Worm (Caenorhabditis elegans): Measurements from ENCODE around the gene tost-1.
A peak's percentile ranks its signal among the peaks of the same experiment; 100 is the strongest.

The tost-1 gene

DNA sequence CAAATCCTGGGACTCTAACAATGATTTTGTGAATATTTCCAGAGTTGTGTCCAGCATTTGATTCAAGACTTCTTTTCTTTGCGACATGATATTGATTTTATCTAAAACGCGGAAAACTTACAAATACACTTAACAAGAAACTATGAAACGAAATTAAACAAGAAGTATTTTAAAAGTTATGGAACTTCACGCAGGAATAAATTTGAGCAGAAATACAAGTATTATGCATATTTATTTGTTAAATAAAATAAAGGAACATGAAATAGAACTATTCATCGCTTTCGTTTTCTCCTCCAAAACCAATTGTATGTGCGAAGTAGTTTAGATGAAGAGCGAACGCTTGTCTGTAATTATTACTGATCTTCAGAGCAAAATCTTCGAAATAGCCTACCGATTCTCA, 25.7 kb upstream of the tost-1 start, which contains the start of gene kbp-2:
Gene kbp-2 (minus strand): TSS at position 101 of the 400 bp plus-strand sequence.
- TF ChIP-seq him-1 (tag; optimal IDR thresholded peaks at IDR 0.05) (no peak), W03F9.2 (tag; optimal IDR thresholded peaks at IDR 0.05) (no peak), dao-5 (tag; optimal IDR thresholded peaks at IDR 0.05) (no peak)

ce11 chrIII:4900260-4900659, 22.1 kb upstream of the tost-1 start, which contains the start of gene tag-340:
tag-340 (plus strand) TSS chrIII:4900508.
- TF ChIP-seq W03F9.2 (tag; optimal IDR thresholded peaks at IDR 0.05) (no peak), dao-5 (tag; optimal IDR thresholded peaks at IDR 0.05) (no peak), him-1 (tag; optimal IDR thresholded peaks at IDR 0.05) (no peak)

DNA sequence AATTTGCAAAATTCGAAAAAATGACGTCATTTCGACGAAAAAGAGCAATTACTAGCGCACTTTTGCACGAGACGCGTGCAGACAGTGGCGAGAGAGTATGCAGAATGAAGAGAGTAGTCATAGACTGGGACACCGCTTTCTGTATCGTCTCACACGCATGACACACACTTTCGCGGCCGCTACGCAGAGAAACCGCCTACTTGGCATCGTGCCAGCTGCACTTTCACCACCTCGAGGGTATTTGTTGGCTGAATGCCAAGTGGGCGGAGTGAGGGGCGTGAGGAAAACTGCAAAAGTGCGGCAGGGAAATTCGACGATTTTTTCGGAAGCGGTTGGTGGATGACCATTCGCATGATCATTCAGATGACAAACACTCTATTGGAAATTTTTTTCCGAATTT, 21.6 kb upstream of the tost-1 start:
- TF ChIP-seq him-1 (tag; optimal IDR thresholded peaks at IDR 0.05) (peak; percentile 98), W03F9.2 (tag; optimal IDR thresholded peaks at IDR 0.05) (peak; percentile 95), dao-5 (tag; optimal IDR thresholded peaks at IDR 0.05) (no peak)

DNA sequence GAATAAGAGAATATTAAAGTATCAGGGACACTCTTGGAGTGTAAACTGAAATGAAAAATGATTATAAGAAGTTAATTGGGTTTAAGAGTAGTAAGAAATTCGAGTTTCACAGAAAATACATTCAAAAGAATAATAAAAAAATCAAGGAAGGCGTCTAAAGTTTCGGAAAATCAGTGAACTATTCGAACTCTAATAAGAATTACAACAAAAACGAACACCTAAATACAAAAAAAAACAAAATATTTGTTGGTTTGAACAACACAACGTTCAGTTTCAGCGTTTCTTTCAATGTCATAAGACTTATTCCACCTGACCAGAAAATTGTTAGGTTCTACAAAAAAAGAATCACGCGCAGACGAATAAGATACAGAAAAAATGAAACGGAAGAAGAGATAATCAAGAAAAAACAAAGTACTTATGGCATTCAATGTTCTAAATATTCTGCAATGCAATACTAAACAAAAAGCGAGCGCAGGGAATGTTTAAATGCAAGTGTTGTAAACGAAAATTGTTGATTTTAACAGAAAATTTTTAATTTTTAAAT, 21.0 kb upstream of the tost-1 start, which contains the start of gene nhl-2:
Gene nhl-2 (minus strand): TSS at position 51 of the 544 bp plus-strand sequence.
- TF ChIP-seq W03F9.2 (tag; optimal IDR thresholded peaks at IDR 0.05) (no peak), him-1 (tag; optimal IDR thresholded peaks at IDR 0.05) (no peak), dao-5 (tag; optimal IDR thresholded peaks at IDR 0.05) (no peak)

- no peak for TF ChIP-seq dao-5 (tag; optimal IDR thresholded peaks at IDR 0.05)
- no peak for TF ChIP-seq him-1 (tag; optimal IDR thresholded peaks at IDR 0.05)
- no peak for TF ChIP-seq W03F9.2 (tag; optimal IDR thresholded peaks at IDR 0.05)
Measured at ce11 chrIII:4895313-4895712, 17.2 kb upstream of the tost-1 start.

ce11 chrIII:4893540-4893939, 15.4 kb upstream of the tost-1 start, which contains the start of gene F26F4.6:
F26F4.6 (minus strand) TSS chrIII:4893640.
- TF ChIP-seq W03F9.2 (tag; optimal IDR thresholded peaks at IDR 0.05) (no peak), him-1 (tag; optimal IDR thresholded peaks at IDR 0.05) (no peak), dao-5 (tag; optimal IDR thresholded peaks at IDR 0.05) (no peak)

ce11 chrIII:4890997-4891396, 12.9 kb upstream of the tost-1 start, which contains the start of gene F26F4.5:
F26F4.5 (minus strand) TSS chrIII:4891252.
- no peak for TF ChIP-seq him-1 (tag; optimal IDR thresholded peaks at IDR 0.05)
- TF ChIP-seq W03F9.2 (tag; optimal IDR thresholded peaks at IDR 0.05) = no peak

- TF ChIP-seq him-1 (tag; optimal IDR thresholded peaks at IDR 0.05) = no peak
- TF ChIP-seq W03F9.2 (tag; optimal IDR thresholded peaks at IDR 0.05) = no peak
- TF ChIP-seq dao-5 (tag; optimal IDR thresholded peaks at IDR 0.05) = no peak
Measured at ce11 chrIII:4887291-4887690, 9.2 kb upstream of the tost-1 start, which contains the start of gene clec-6. clec-6 (minus strand) TSS chrIII:4887444.

ce11 chrIII:4883429-4883828, 5.3 kb upstream of the tost-1 start, which contains the start of gene clec-5:
clec-5 (minus strand) TSS chrIII:4883606.
- TF ChIP-seq W03F9.2 (tag; optimal IDR thresholded peaks at IDR 0.05) = no peak
- no peak for TF ChIP-seq him-1 (tag; optimal IDR thresholded peaks at IDR 0.05)
- no peak for TF ChIP-seq dao-5 (tag; optimal IDR thresholded peaks at IDR 0.05)

- no peak for TF ChIP-seq W03F9.2 (tag; optimal IDR thresholded peaks at IDR 0.05)
- TF ChIP-seq him-1 (tag; optimal IDR thresholded peaks at IDR 0.05) = no peak
- no peak for TF ChIP-seq dao-5 (tag; optimal IDR thresholded peaks at IDR 0.05)
Measured at ce11 chrIII:4881955-4882354, 3.8 kb upstream of the tost-1 start.

DNA sequence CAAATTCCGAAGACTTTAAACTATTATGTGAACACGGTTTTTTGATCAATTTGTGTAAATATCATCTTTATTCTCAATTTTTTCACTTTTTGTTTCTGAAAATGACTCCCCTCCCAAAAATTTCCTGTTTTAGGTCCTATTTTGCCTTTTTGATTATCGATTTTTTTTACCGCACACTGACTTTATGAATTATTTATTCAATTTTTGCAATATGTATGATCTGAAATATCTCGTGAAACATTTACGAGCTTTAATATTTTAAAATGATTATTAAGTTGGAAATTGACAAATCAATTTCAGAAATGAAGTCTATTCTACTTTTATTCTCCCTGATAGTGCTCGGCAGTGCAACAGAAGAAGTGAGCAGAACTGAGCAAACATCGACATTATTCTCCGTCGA, 1.3 kb upstream of the tost-1 start, which contains the start of gene C35D10.1:
Gene C35D10.1 (plus strand): TSS at position 301 of the 400 bp plus-strand sequence.
- TF ChIP-seq dao-5 (tag; optimal IDR thresholded peaks at IDR 0.05) (no peak), him-1 (tag; optimal IDR thresholded peaks at IDR 0.05) (no peak), W03F9.2 (tag; optimal IDR thresholded peaks at IDR 0.05) (no peak)

- TF ChIP-seq W03F9.2 (tag; optimal IDR thresholded peaks at IDR 0.05) = no peak
- TF ChIP-seq dao-5 (tag; optimal IDR thresholded peaks at IDR 0.05) = no peak
- TF ChIP-seq him-1 (tag; optimal IDR thresholded peaks at IDR 0.05) = no peak
Measured at ce11 chrIII:4875663-4876062, 2.4 kb downstream of the tost-1 start.

ce11 chrIII:4874671-4875070, 3.4 kb downstream of the tost-1 start, which contains the start of gene C35D10.12:
C35D10.12 (minus strand) TSS chrIII:4874771.
- no peak for TF ChIP-seq him-1 (tag; optimal IDR thresholded peaks at IDR 0.05)

DNA sequence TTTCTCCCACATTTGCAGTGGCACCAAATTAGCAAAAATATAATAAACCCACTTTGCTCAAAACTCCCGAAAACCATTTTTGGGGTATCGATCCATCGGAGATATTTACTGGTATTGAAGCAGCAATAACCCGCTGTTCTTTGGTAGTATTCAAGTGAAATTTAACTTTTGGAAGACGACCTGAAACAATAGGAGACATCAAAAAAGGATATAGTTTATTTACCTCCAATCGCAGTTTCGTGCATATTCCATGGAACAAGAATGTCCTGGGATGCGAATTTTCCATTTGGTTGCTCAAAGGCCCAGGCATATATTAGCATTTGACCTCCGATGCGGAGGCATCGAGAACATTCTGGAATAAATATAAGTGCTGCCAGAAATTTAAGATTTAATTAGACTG, 4.7 kb downstream of the tost-1 start:
- TF ChIP-seq dao-5 (tag; optimal IDR thresholded peaks at IDR 0.05) = no peak
- TF ChIP-seq W03F9.2 (tag; optimal IDR thresholded peaks at IDR 0.05) = no peak

- TF ChIP-seq him-1 (tag; optimal IDR thresholded peaks at IDR 0.05) (no peak), W03F9.2 (tag; optimal IDR thresholded peaks at IDR 0.05) (no peak), dao-5 (tag; optimal IDR thresholded peaks at IDR 0.05) (no peak)
Measured at ce11 chrIII:4870478-4870877, 7.6 kb downstream of the tost-1 start, which contains the start of gene gipc-1. gipc-1 (plus strand) TSS chrIII:4870778.

Measured in whole organism, L4/young adult.